Worm (Caenorhabditis elegans) whole organism, L3 larva: ENCODE measurements around the gene acs-21.

Experiments
- ZK546.5 ChIP-seq: sonication (generic microtip); optimal IDR thresholded peaks from 2 replicates; lab custom pipeline; 2017; ENCODE audit warnings: missing biosample characterization, missing genetic modification characterization
- ceh-28 ChIP-seq: fragments of 150-350 bp; optimal IDR thresholded peaks from 2 replicates; lab custom pipeline; 2014; ENCODE audit warnings: missing biosample characterization, missing genetic modification reagents, missing genetic modification characterization
- nhr-12 ChIP-seq: fragments of 150-350 bp; optimal IDR thresholded peaks from 2 replicates; lab custom pipeline; 2014; ENCODE audit warnings: missing biosample characterization, missing genetic modification characterization
- snpc-4 ChIP-seq: fragments of 150-350 bp; optimal IDR thresholded peaks from 2 replicates; lab custom pipeline; 2014; ENCODE audit warnings: missing biosample characterization, missing genetic modification characterization
- ztf-4 ChIP-seq: fragments of 150-350 bp; optimal IDR thresholded peaks from 2 replicates; lab custom pipeline; 2014; ENCODE audit warnings: missing biosample characterization, missing genetic modification characterization

DNA sequence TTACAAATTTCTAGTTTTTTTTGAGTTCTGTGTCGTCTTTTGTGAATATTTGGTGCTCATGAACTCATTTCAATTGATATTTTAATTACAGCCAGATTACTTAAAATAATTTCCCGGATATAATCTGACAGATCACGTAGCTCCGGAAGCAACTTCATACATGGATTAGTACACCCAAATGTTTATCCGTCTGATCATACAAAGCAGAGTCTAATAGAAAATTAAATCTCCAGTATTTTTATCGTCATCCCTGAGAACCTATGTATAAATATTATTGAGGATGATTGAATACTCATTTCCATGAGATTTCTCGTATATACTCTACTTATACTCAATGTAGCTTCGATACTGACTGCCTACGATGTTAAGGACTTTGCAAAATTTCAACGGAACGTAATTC lies 36.0 kb downstream of the acs-21 start, which contains the start of gene Y73C8C.12:
- no peak for TF ChIP-seq ceh-28 (tag; lab: Kevin White, UChicago)
- no peak for TF ChIP-seq ZK546.5
- no peak for TF ChIP-seq nhr-12 (tag; lab: Kevin White, UChicago)
- no peak for TF ChIP-seq ztf-4 (tag; lab: Kevin White, UChicago)
- TF ChIP-seq snpc-4 (tag; lab: Kevin White, UChicago) = no peak
